Fruit fly (Drosophila melanogaster) whole organism, pupa: ENCODE data around the gene CG7408.

Experiments
- CG10348 ChIP-seq: fragments of 200-800 bp; sonication (Bioruptor generic); IDR thresholded peaks from 2 replicates; pipeline ENCODE4 v1.3.6; 2022; ENCODE audit warnings: missing biosample characterization, missing genetic modification characterization
- CG12605 ChIP-seq: fragments of 200-800 bp; sonication (Bioruptor generic); IDR thresholded peaks from 2 replicates; pipeline ENCODE4 v1.3.6; 2022; ENCODE audit warnings: missing biosample characterization, missing genetic modification characterization
- CG13204 ChIP-seq: fragments of 200-800 bp; sonication (Bioruptor generic); optimal IDR thresholded peaks from 2 replicates; lab custom pipeline; 2018; ENCODE audit warnings: missing biosample characterization, mild to moderate bottlenecking, missing genetic modification characterization, moderate library complexity
- CG14655 ChIP-seq: fragments of 200-800 bp; sonication (Bioruptor generic); optimal IDR thresholded peaks from 3 replicates; lab custom pipeline; 2017; ENCODE audit warnings: mild to moderate bottlenecking, missing biosample characterization, missing genetic modification reagents, missing genetic modification characterization
- CG15710 ChIP-seq: fragments of 200-800 bp; sonication (Bioruptor generic); optimal IDR thresholded peaks from 2 replicates; lab custom pipeline; 2018; ENCODE audit warnings: missing biosample characterization, mild to moderate bottlenecking, missing genetic modification characterization, moderate library complexity
- CG17806 ChIP-seq: fragments of 200-800 bp; sonication (Bioruptor generic); optimal IDR thresholded peaks from 2 replicates; lab custom pipeline; 2018; ENCODE audit warnings: missing biosample characterization, mild to moderate bottlenecking, missing genetic modification characterization, moderate library complexity
- CG32121 ChIP-seq: fragments of 200-800 bp; sonication (Bioruptor generic); IDR thresholded peaks from 2 replicates; pipeline ENCODE4 v1.3.6; 2022; ENCODE audit warnings: missing biosample characterization, missing genetic modification characterization
- CG34367 ChIP-seq: fragments of 200-800 bp; sonication (Bioruptor generic); optimal IDR thresholded peaks from 2 replicates; lab custom pipeline; 2018; ENCODE audit warnings: missing biosample characterization, mild to moderate bottlenecking, missing genetic modification characterization
- CG4496 ChIP-seq: fragments of 200-800 bp; sonication (Bioruptor generic); IDR thresholded peaks from 3 replicates; pipeline ENCODE4 v1.3.6; 2022; ENCODE audit warnings: missing biosample characterization, missing genetic modification characterization
- CG8159 ChIP-seq: fragments of 200-800 bp; sonication (Bioruptor generic); optimal IDR thresholded peaks from 3 replicates; lab custom pipeline; 2018; ENCODE audit warnings: missing biosample characterization, mild to moderate bottlenecking, missing genetic modification characterization, moderate library complexity
- CG8301 ChIP-seq: fragments of 200-800 bp; sonication (Bioruptor generic); optimal IDR thresholded peaks from 2 replicates; lab custom pipeline; 2018; ENCODE audit warnings: missing biosample characterization, mild to moderate bottlenecking, missing genetic modification characterization
- CG9948 ChIP-seq: fragments of 200-800 bp; sonication (Bioruptor generic); optimal IDR thresholded peaks from 2 replicates; lab custom pipeline; 2018; ENCODE audit warnings: missing biosample characterization, mild to moderate bottlenecking, missing genetic modification characterization, moderate library complexity
- D1 ChIP-seq: fragments of 200-800 bp; sonication (Bioruptor generic); optimal IDR thresholded peaks from 2 replicates; lab custom pipeline; 2018; ENCODE audit warnings: missing biosample characterization, mild to moderate bottlenecking, missing genetic modification characterization, moderate library complexity
- EcR ChIP-seq: fragments of 200-800 bp; sonication (Bioruptor generic); optimal IDR thresholded peaks from 3 replicates; lab custom pipeline; 2019; ENCODE audit warnings: missing biosample characterization, missing genetic modification characterization, mild to moderate bottlenecking, moderate library complexity, missing genetic modification reagents
- Ets98B ChIP-seq: fragments of 200-800 bp; sonication (Bioruptor generic); IDR thresholded peaks from 2 replicates; pipeline ENCODE4 v1.3.6; 2022; ENCODE audit warnings: missing biosample characterization, missing genetic modification characterization
- Pif1A ChIP-seq: fragments of 200-800 bp; sonication (Bioruptor generic); optimal IDR thresholded peaks from 3 replicates; lab custom pipeline; 2016; ENCODE audit warnings: missing biosample characterization, missing genetic modification characterization
- Pif1B ChIP-seq: fragments of 200-800 bp; sonication (Bioruptor generic); optimal IDR thresholded peaks from 3 replicates; lab custom pipeline; 2016; ENCODE audit warnings: missing biosample characterization, missing genetic modification characterization
- Snoo ChIP-seq: fragments of 200-800 bp; sonication (Bioruptor generic); optimal IDR thresholded peaks from 3 replicates; lab custom pipeline; 2017; ENCODE audit warnings: missing biosample characterization, mild to moderate bottlenecking, missing genetic modification characterization, inconsistent platforms
- fd96Ca ChIP-seq: fragments of 200-800 bp; sonication (Bioruptor generic); IDR thresholded peaks from 3 replicates; pipeline ENCODE4 v1.3.6; 2022; ENCODE audit warnings: missing biosample characterization, missing genetic modification characterization
- gl ChIP-seq: fragments of 200-800 bp; sonication (Bioruptor generic); optimal IDR thresholded peaks from 2 replicates; lab custom pipeline; 2018; ENCODE audit warnings: missing biosample characterization, mild to moderate bottlenecking, missing genetic modification characterization
- rn ChIP-seq: fragments of 200-800 bp; sonication (Bioruptor generic); IDR thresholded peaks from 2 replicates; pipeline ENCODE4 v1.3.6; 2022; ENCODE audit warnings: missing biosample characterization, missing genetic modification characterization

CG7408 gene

DNA sequence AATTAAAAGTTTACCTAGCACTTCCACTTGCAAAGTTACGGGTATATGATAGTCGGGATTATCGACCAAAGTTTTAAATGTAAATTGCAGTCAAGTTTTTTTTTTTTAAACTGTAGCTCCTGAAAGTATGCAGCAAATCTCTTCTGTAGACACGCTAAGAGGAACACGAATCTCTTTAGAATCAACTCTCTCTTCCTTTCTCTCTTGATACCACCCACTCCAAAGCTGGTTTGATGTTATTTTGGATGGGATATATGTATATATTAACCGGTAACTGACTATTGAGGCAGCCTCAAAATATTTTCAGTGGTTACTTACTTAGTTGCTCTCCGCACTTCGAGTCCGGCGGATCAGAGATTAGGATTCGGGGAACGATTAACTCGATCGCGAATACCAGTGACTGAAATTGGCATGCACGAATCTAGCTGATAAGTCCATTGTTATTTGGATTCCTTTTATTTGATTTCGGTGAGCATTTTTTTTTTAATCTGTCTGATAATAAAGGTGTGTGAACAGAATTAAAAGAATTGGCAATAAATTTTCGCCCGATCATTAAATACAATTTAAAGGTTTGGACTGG is at the start of gene CG7408:
Gene CG7408, plus strand, starts transcription at position 316 of the 580 bp plus-strand sequence.
- TF ChIP-seq CG32121 (GFP tag; lab: Robert Waterston, UW), result no peak
- TF ChIP-seq D1 (tag; lab: Kevin White, UChicago), result peak; percentile 55
- TF ChIP-seq CG12605, result no peak

DNA sequence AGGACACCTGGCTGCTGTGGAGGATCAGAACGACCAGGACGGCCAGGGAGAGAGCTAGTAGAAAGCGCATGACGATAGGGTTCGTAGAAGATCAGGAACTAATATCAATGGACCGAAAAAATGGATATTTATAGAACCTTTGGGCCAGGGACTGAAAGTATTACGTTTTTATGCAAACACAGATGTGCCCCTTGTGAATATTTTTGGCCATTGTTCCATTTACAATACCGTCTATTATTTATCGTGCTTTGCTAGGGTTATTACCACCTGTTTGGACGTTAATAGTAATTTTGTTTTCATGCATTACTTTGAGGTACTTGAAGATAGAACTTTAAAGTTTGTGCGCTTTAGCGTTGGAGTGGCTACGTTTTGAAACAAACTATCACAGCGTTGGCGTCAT is 45.4 kb upstream of the CG7408 start, which contains the start of gene CG32188:
Gene CG32188, minus strand, starts transcription at position 101 of the 400 bp plus-strand sequence.
- no peak for TF ChIP-seq gl (tag; lab: Kevin White, UChicago)
- no peak for TF ChIP-seq rn (GFP tag; lab: Robert Waterston, UW)
- no peak for TF ChIP-seq CG14655 (GFP tag; lab: Kevin White, UChicago)
- no peak for TF ChIP-seq CG32121 (GFP tag; lab: Robert Waterston, UW)
- no peak for TF ChIP-seq D1 (tag; lab: Kevin White, UChicago)
- TF ChIP-seq CG8301, result no peak
- no peak for TF ChIP-seq CG8159
- TF ChIP-seq Pif1B (GFP tag; lab: Kevin White, UChicago), result no peak
- no peak for TF ChIP-seq CG15710 (tag; lab: Kevin White, UChicago)
- TF ChIP-seq EcR (GFP tag; lab: Kevin White, UChicago), result no peak
- TF ChIP-seq CG4496, result no peak
- TF ChIP-seq CG12605, result no peak
- no peak for TF ChIP-seq Pif1A (GFP tag; lab: Kevin White, UChicago)
- TF ChIP-seq, all 21 proteins: peak for 0

DNA sequence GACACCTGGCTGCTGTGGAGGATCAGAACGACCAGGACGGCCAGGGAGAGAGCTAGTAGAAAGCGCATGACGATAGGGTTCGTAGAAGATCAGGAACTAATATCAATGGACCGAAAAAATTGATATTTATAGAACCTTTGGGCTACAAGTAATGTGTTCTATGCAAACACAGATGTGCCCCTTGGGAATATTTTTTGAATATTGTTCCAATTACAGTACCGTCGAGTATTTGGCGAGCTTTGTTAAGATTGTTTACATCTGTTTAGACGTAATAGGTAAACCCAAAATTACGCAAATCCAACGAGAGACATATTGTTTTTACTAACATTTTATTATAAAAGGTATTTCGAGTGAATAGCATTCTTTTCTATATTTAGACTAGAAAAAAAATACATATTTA is 43.8 kb upstream of the CG7408 start, which contains the start of gene CG32189:
Gene CG32189, minus strand, starts transcription at position 101 of the 400 bp plus-strand sequence.
- TF ChIP-seq CG13204, result no peak
- no peak for TF ChIP-seq D1 (tag; lab: Kevin White, UChicago)
- no peak for TF ChIP-seq Pif1B (GFP tag; lab: Kevin White, UChicago)
- no peak for TF ChIP-seq CG14655 (GFP tag; lab: Kevin White, UChicago)
- TF ChIP-seq CG12605, result no peak
- no peak for TF ChIP-seq rn (GFP tag; lab: Robert Waterston, UW)
- no peak for TF ChIP-seq Snoo (tag; lab: Kevin White, UChicago)
- TF ChIP-seq Pif1A (GFP tag; lab: Kevin White, UChicago), result no peak
- TF ChIP-seq gl (tag; lab: Kevin White, UChicago), result no peak
- TF ChIP-seq EcR (GFP tag; lab: Kevin White, UChicago), result no peak
- TF ChIP-seq CG9948 (tag; lab: Kevin White, UChicago), result no peak

DNA sequence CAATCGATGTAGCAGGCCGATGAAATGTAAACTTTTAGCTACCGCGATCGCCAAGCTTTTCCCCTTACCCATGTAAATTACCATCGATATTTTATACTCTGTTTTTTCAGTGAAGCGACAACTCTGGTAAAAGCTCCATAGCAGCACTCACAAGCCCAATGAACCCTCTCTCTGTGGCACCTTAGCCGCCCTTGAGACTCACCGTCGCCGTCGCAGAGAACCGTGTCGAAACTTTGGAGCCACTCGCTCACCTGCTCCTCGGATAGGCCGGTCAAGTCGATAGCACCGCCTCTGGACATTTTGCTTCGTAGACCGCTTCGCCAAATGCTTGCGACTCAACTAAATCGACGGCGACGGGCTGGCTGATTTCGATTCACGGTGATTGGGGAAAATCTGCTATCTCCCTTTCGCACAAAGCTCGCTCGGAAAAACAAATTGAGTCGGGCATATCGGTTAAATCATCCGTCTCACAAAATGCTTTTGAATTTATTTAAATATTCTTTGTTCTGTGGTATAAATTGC is 37.8 kb upstream of the CG7408 start, which contains the start of gene CG5577:
Gene CG5577, minus strand, starts transcription at position 343 of the 522 bp plus-strand sequence.
- TF ChIP-seq EcR (GFP tag; lab: Kevin White, UChicago) (peak; percentile 89), CG32121 (GFP tag; lab: Robert Waterston, UW) (0 out of 2 replicates have a peak, but pooled peaks have one; percentile 25), CG4496 (peak; percentile 87), CG8159 (no peak)
- TF ChIP-seq, all 21 proteins: peak for 3

DNA sequence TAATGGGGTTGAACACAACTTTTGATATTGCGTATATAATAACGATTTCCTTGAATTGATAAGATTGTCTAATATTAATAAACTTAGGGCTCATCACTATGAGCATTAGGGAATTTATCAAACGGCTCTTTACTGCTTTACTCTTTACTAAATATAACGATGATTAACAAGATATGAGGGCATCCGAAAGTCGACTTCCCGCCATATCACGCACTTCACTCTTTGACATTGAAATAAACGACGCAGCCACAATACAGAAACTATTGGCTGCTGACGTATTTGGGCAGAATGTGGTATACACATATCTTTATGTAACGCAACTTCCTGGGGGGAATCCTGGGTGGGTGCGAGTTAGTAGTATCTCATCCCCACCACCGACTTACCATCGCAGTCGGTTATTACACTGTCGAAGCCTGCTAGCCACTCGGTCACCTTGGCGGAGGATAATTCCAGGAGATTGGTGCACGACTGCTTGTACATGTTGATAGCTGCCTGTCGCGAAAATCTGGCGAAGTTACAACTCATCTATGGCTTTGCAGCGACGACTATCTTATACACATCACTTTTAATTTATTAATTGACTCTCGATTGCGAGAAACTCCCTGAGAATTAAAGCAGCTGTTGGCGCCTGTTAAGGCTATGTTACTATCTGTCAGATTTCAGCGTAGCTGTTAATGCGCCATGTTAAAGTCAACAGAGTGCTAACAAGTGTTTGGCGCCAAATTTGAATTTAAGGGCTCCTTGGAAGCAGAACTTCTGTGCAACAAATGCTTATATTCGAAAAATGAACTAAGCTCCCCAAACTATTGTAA is 35.8 kb upstream of the CG7408 start, which contains the start of gene CG5567:
Gene CG5567, minus strand, starts transcription at position 653 of the 812 bp plus-strand sequence.
- no peak for TF ChIP-seq CG10348 (GFP tag; lab: Robert Waterston, UW)
- TF ChIP-seq CG4496, result no peak; the same call in 2 of the 3 replicates
- 0 out of 3 replicates have a peak, but pooled peaks have one; percentile 17 for TF ChIP-seq fd96Ca
- 0 out of 2 replicates have a peak, but pooled peaks have one; percentile 19 for TF ChIP-seq CG12605
- TF ChIP-seq rn (GFP tag; lab: Robert Waterston, UW), result no peak
- TF ChIP-seq EcR (GFP tag; lab: Kevin White, UChicago), result peak; percentile 38
- peak; percentile 2 for TF ChIP-seq Snoo (tag; lab: Kevin White, UChicago)
- no peak for TF ChIP-seq CG14655 (GFP tag; lab: Kevin White, UChicago)
- peak; percentile 10 for TF ChIP-seq CG17806 (tag; lab: Kevin White, UChicago)
- no peak for TF ChIP-seq Pif1A (GFP tag; lab: Kevin White, UChicago)
- TF ChIP-seq D1 (tag; lab: Kevin White, UChicago), result no peak
- TF ChIP-seq CG8301, result no peak
- no peak for TF ChIP-seq Pif1B (GFP tag; lab: Kevin White, UChicago)
- 0 out of 2 replicates have a peak, but pooled peaks have one; percentile 33 for TF ChIP-seq CG32121 (GFP tag; lab: Robert Waterston, UW)

DNA sequence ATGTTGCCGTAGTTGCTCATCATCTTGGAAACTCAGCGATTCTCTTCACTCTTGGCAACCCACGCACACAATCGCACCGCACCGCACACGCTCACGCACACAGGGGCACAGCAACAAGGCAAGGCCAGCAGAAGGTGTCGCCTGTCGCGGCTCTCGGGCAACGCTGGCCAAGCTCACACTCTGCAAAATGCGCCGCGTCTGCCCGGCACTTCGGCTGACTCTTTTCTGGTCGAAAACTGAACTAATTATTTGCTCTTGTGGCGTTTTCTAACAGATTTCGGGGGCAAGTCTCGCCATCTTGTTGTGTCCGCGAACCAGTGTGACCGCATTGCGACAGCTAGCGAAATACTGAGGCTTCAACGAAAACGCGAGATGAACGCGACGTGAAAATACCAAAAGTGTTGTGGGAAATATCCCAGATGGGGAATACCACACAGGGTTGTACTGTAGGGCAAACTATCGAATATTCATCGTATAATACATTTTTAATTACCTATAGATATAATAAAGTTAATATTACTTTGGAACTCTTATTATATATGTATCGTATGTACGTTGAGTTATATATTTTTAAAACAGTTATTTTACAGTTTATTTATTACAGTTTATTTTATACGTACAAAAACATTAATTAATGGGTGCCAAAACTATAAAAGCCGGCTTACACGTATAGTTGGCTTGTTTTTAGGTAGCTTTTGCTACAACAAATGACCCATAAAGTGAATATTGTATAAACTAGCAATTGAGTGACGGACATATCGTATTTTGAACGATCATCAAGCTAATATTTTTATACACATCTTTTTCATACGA is 32.5 kb upstream of the CG7408 start, which contains the start of the genes MED19 and CG7430:
Gene MED19, minus strand, starts transcription at position 333 of the 813 bp plus-strand sequence.
Gene CG7430, plus strand, starts transcription at position 748 of the 813 bp plus-strand sequence.
- TF ChIP-seq Snoo (tag; lab: Kevin White, UChicago) (no peak), Pif1A (GFP tag; lab: Kevin White, UChicago) (no peak), CG15710 (tag; lab: Kevin White, UChicago) (no peak), rn (GFP tag; lab: Robert Waterston, UW) (no peak), EcR (GFP tag; lab: Kevin White, UChicago) (peak; percentile 87), CG12605 (peak; percentile 29; the same call in 1 of the 2 replicates), CG4496 (peak; percentile 54; the same call in 2 of the 3 replicates), gl (tag; lab: Kevin White, UChicago) (peak; percentile 24), Ets98B (GFP tag; lab: Robert Waterston, UW) (no peak; the same call in 1 of the 2 replicates), CG32121 (GFP tag; lab: Robert Waterston, UW) (no peak), CG34367 (no peak), CG8159 (no peak), fd96Ca (no peak)
